Fruit fly (Drosophila melanogaster): Measurements from ENCODE around the gene grp.

Gene grp

dm6 chr2L:16643961-16644360 is 35.9 kb upstream of the grp start (continued):
- TF ChIP-seq CG1647 (GFP tag; optimal IDR thresholded peaks at IDR 0.05) (no peak), CG10147 (GFP tag; optimal IDR thresholded peaks at IDR 0.05) (peak; percentile 63), gem (tag; optimal IDR thresholded peaks at IDR 0.05) (peak; percentile 83), Pdp1 (GFP tag; optimal IDR thresholded peaks at IDR 0.05) (peak; percentile 50 to 57), Hr51 (GFP tag; optimal IDR thresholded peaks at IDR 0.05) (peak in 1 of 2 experiments; percentile 74), NfI (GFP tag; optimal IDR thresholded peaks at IDR 0.05) (peak; percentile 54), CG1233 (GFP tag; optimal IDR thresholded peaks at IDR 0.05) (peak; percentile 45), CG10979 (tag; optimal IDR thresholded peaks at IDR 0.05) (peak; percentile 68), corto (GFP tag; optimal IDR thresholded peaks at IDR 0.05) (no peak), MBD-R2 (GFP tag; IDR thresholded peaks at IDR 0.05) (peak; percentile 28; the same call in 1 of the 2 replicates), CG13775 (GFP tag; optimal IDR thresholded peaks at IDR 0.05) (peak; percentile 46), CG13894 (tag; optimal IDR thresholded peaks at IDR 0.05) (peak; percentile 11), ase (GFP tag; IDR thresholded peaks at IDR 0.05) (no peak), sob (GFP tag; IDR thresholded peaks at IDR 0.05) (peak; percentile 77), CG42726 (GFP tag; IDR thresholded peaks at IDR 0.05; ENCODE audit: partially characterized antibody) (no peak), Dll (GFP tag; IDR thresholded peaks at IDR 0.05; ENCODE audit: partially characterized antibody) (no peak), slou (GFP tag; optimal IDR thresholded peaks at IDR 0.05) (no peak), CG43689 (GFP tag; IDR thresholded peaks at IDR 0.05) (0 out of 2 replicates have a peak, but pooled peaks have one; percentile 29), lilli (GFP tag; optimal IDR thresholded peaks at IDR 0.05) (peak; percentile 56), pum (GFP tag; optimal IDR thresholded peaks at IDR 0.05) (peak; percentile 40), odd (GFP tag; optimal IDR thresholded peaks at IDR 0.05) (peak; percentile 54), pfk (GFP tag; optimal IDR thresholded peaks at IDR 0.05) (no peak), CoRest (tag; optimal IDR thresholded peaks at IDR 0.05) (peak; percentile 62), Sry-δ (GFP tag; optimal IDR thresholded peaks at IDR 0.05) (peak; percentile 5), repo (GFP tag; optimal IDR thresholded peaks at IDR 0.05) (no peak), mld (GFP tag; IDR thresholded peaks at IDR 0.05; ENCODE audit: partially characterized antibody) (no peak), Sox102F (GFP tag; optimal IDR thresholded peaks at IDR 0.05) (peak; percentile 82), ci (GFP tag; IDR thresholded peaks at IDR 0.05) (peak; percentile 75), CG2678 (tag; optimal IDR thresholded peaks at IDR 0.05) (peak; percentile 80), CG3065 (GFP tag; optimal IDR thresholded peaks at IDR 0.05) (no peak), CG18764 (GFP tag; optimal IDR thresholded peaks at IDR 0.05) (peak; percentile 18), cato (GFP tag; optimal IDR thresholded peaks at IDR 0.05; ENCODE audit: borderline replicate concordance) (peak; percentile 11), wor (GFP tag; IDR thresholded peaks at IDR 0.05) (peak; percentile 44), CG2120 (GFP tag; optimal IDR thresholded peaks at IDR 0.05) (peak; percentile 73), B-H1 (GFP tag; IDR thresholded peaks at IDR 0.05) (peak; percentile 59; the same call in 2 of the 3 replicates), slp2 (GFP tag; optimal IDR thresholded peaks at IDR 0.05) (peak; percentile 3), pho (GFP tag; optimal IDR thresholded peaks at IDR 0.05) (peak; percentile 31), Sox100B (GFP tag; optimal IDR thresholded peaks at IDR 0.05) (peak; percentile 53), CG12155 (GFP tag; optimal IDR thresholded peaks at IDR 0.05) (peak; percentile 28), Eip74EF (GFP tag; optimal IDR thresholded peaks at IDR 0.05) (peak in 1 of 2 experiments; percentile 28), ab (GFP tag; optimal IDR thresholded peaks at IDR 0.05) (peak; percentile 33), tap (tag; optimal IDR thresholded peaks at IDR 0.05) (peak; percentile 49), Ptx1 (GFP tag; IDR thresholded peaks at IDR 0.05) (peak; percentile 66), CG16863 (GFP tag; optimal IDR thresholded peaks at IDR 0.05) (peak; percentile 37), gro (GFP tag; optimal IDR thresholded peaks at IDR 0.05) (no peak), CG12219 (GFP tag; optimal IDR thresholded peaks at IDR 0.05) (peak; percentile 61), p53 (GFP tag; optimal IDR thresholded peaks at IDR 0.05) (no peak), jing (GFP tag; optimal IDR thresholded peaks at IDR 0.05) (peak; percentile 22), hkb (optimal IDR thresholded peaks at IDR 0.05) (no peak), hkb (GFP tag; IDR thresholded peaks at IDR 0.05) (peak; percentile 65)
